Worm (Caenorhabditis elegans): Measurements from ENCODE around the gene cec-5.

DNA sequence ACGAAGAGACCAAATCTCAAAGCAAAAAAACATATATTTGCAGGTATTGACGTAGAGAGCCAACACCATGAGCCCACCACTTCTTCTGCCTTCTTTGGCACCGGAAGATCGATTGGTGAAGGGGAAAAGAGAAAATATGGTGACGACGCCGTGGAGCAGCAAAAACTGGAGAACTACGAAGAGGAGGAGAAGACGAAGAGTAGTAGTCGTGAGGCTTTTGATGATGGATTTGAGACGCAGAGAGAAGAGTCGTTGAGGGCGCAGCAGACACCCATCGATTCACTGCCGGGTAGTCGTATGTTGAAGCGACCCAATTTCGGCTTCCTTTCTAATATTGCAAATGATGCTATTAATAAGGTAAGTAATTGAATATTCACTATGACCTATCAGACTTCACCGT lies 31.5 kb upstream of the cec-5 start:
- TF ChIP-seq him-1 (tag; optimal IDR thresholded peaks at IDR 0.05) (peak; percentile 34), dao-5 (tag; optimal IDR thresholded peaks at IDR 0.05) (no peak), W03F9.2 (tag; optimal IDR thresholded peaks at IDR 0.05) (no peak)
